Fruit fly (Drosophila melanogaster) whole organism, pupa: ENCODE data around the gene gzl.

ENCODE experiments used
- CG14655 ChIP-seq: fragments of 200-800 bp; sonication (Bioruptor generic); optimal IDR thresholded peaks from 3 replicates; lab custom pipeline; 2017; ENCODE audit warnings: mild to moderate bottlenecking, missing biosample characterization, missing genetic modification reagents, missing genetic modification characterization
- CG15710 ChIP-seq: fragments of 200-800 bp; sonication (Bioruptor generic); optimal IDR thresholded peaks from 2 replicates; lab custom pipeline; 2018; ENCODE audit warnings: missing biosample characterization, mild to moderate bottlenecking, missing genetic modification characterization, moderate library complexity
- CG17806 ChIP-seq: fragments of 200-800 bp; sonication (Bioruptor generic); optimal IDR thresholded peaks from 2 replicates; lab custom pipeline; 2018; ENCODE audit warnings: missing biosample characterization, mild to moderate bottlenecking, missing genetic modification characterization, moderate library complexity
- CG32121 ChIP-seq: fragments of 200-800 bp; sonication (Bioruptor generic); IDR thresholded peaks from 2 replicates; pipeline ENCODE4 v1.3.6; 2022; ENCODE audit warnings: missing biosample characterization, missing genetic modification characterization
- CG9948 ChIP-seq: fragments of 200-800 bp; sonication (Bioruptor generic); optimal IDR thresholded peaks from 2 replicates; lab custom pipeline; 2018; ENCODE audit warnings: missing biosample characterization, mild to moderate bottlenecking, missing genetic modification characterization, moderate library complexity

DNA sequence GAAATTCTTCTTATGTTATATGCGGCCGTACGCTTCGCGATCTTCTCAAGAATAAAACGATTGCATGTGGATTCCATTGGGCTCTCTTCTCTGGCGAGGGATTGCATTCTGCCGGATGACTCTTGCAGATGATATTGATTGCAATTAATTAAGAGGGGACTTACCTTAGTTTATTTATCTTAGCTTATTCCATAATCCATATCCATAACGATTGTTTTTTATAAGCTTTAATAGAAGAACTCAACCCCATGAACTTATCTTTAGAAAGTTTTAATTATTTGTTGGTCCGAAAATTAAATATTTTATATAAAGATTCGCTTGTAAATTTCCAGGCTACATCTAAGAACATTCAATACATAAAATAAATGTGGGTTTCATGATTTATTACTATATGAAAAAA lies 6.8 kb upstream of the gzl start, which contains the start of gene CRAT:
- TF ChIP-seq CG32121 (GFP tag; lab: Robert Waterston, UW) (no peak), CG14655 (GFP tag; lab: Kevin White, UChicago) (no peak), CG17806 (tag; lab: Kevin White, UChicago) (no peak), CG15710 (tag; lab: Kevin White, UChicago) (no peak), CG9948 (tag; lab: Kevin White, UChicago) (no peak)
